Worm (Caenorhabditis elegans): ENCODE measurements around the gene C34C12.12.

DNA sequence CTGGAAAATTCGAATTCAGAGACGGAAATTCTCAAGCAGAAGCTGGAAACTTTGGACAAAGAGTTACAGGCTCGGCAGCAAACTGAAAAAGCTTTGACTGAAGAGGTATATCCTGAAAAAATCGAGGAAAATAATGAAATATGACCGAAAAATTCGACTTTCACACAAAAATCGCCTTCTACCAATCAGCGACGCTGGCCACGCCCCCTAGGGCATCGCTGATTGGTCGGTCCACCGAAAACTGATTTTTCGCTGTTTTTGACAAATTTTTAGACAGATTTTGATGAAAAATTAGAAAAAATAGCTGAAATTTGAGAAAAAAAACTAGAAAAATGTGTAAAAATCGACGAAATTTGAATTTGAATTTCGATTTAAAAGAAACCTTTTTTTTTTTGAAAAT lies 34.1 kb upstream of the C34C12.12 start:
- TF ChIP-seq unc-39 (tag; optimal IDR thresholded peaks at IDR 0.05) (no peak), nhr-25 (tag; optimal IDR thresholded peaks at IDR 0.05) (no peak), ceh-82 (tag; optimal IDR thresholded peaks at IDR 0.05) (no peak), nhr-23 (tag; optimal IDR thresholded peaks at IDR 0.05) (no peak), nhr-77 (tag; optimal IDR thresholded peaks at IDR 0.05) (no peak), unc-62 (GFP tag; optimal IDR thresholded peaks at IDR 0.05) (no peak), nfya-1 (tag; optimal IDR thresholded peaks at IDR 0.05; ENCODE audit: insufficient read depth) (peak; percentile 97), aly-2 (tag; optimal IDR thresholded peaks at IDR 0.05) (no peak), zag-1 (tag; optimal IDR thresholded peaks at IDR 0.05) (no peak), ZK546.5 (tag; optimal IDR thresholded peaks at IDR 0.05) (no peak), daf-12 (tag; optimal IDR thresholded peaks at IDR 0.05) (no peak), fos-1 (tag; optimal IDR thresholded peaks at IDR 0.05) (no peak)
